Worm (Caenorhabditis elegans): ENCODE results near the gene ctf-4.

Gene ctf-4

DNA sequence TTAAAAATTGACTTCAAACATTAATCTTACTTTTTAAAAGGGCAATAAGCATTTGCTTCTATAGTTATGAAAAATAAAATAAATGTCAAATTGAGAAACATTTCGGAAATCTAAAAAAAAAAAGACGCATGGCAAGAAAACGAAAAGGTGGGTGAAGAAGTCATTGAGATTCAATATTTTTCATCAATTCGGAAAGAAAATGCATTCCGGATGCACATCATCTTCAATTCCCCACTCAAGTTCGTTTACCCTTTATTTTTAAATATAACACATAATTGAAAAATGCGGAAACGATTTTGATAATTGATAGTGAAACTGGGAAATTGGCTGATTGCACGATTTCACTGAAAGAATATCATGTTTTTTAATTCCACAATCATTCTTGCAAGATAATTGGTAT is 37.1 kb upstream of the ctf-4 start, which contains the start of gene F53B7.4:
TSS of gene F53B7.4 (minus strand) at position 101 of the 400 bp plus-strand sequence.
- TF ChIP-seq gei-8 (GFP tag; optimal IDR thresholded peaks at IDR 0.05) = no peak

DNA sequence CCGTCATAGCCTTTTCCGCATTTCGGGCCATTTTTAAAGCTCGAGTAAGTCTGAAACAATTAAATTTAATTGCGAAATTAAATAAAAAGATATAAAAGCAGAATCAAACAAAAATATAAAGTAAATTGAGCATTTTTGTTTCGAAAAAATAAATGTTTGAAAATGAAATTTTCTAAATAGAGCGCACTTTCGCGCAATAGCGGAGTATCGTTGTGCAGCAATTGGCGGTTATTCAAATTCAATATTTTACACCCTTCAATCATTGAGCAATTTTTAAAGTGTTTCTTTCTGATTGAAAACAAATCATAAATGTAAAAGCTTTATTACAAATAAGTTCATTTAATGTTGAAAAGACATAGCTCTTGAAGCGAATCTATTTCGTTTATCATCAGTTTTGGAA is 35.3 kb upstream of the ctf-4 start, which contains the start of gene isy-1:
TSS of gene isy-1 (minus strand) at position 50 of the 400 bp plus-strand sequence.
- TF ChIP-seq rbr-2 (tag; optimal IDR thresholded peaks at IDR 0.05) (peak; percentile 16), ZK546.5 (tag; optimal IDR thresholded peaks at IDR 0.05) (no peak), attf-4 (tag; optimal IDR thresholded peaks at IDR 0.05) (no peak), dpl-1 (GFP tag; optimal IDR thresholded peaks at IDR 0.05) (peak; percentile 94), ces-1 (GFP tag; optimal IDR thresholded peaks at IDR 0.05) (peak; percentile 32), nhr-77 (tag; optimal IDR thresholded peaks at IDR 0.05) (peak; percentile 60), hmg-1.1 (GFP tag; IDR thresholded peaks at IDR 0.05) (0 out of 2 replicates have a peak, but pooled peaks have one; percentile 18), T20F7.1 (GFP tag; optimal IDR thresholded peaks at IDR 0.05) (peak; percentile 96), spr-3 (GFP tag; optimal IDR thresholded peaks at IDR 0.05) (no peak), lin-38 (GFP tag; IDR thresholded peaks at IDR 0.05) (peak; percentile 89), vab-7 (GFP tag; IDR thresholded peaks at IDR 0.05) (no peak), tag-97 (GFP tag; IDR thresholded peaks at IDR 0.05) (no peak), Y48G9A.11 (GFP tag; IDR thresholded peaks at IDR 0.05) (peak; percentile 86), daf-16 (GFP tag; optimal IDR thresholded peaks at IDR 0.05) (no peak), daf-16 (tag; optimal IDR thresholded peaks at IDR 0.05) (peak; percentile 19), daf-8 (GFP tag; IDR thresholded peaks at IDR 0.05) (no peak), hlh-30 (tag; optimal IDR thresholded peaks at IDR 0.05; ENCODE audit: insufficient read depth) (peak; percentile 54), nhr-28 (tag; optimal IDR thresholded peaks at IDR 0.05) (peak; percentile 53), pha-4 (GFP tag; IDR thresholded peaks at IDR 0.05) (no peak), pha-4 (tag; optimal IDR thresholded peaks at IDR 0.05) (peak; percentile 13), lin-15B (tag; optimal IDR thresholded peaks at IDR 0.05) (peak; percentile 34), nhr-10 (tag; optimal IDR thresholded peaks at IDR 0.05) (no peak), mep-1 (tag; optimal IDR thresholded peaks at IDR 0.05) (no peak), spr-1 (tag; optimal IDR thresholded peaks at IDR 0.05) (no peak), nhr-6 (tag; optimal IDR thresholded peaks at IDR 0.05) (peak; percentile 70), lsy-2 (tag; optimal IDR thresholded peaks at IDR 0.05) (peak in 1 of 2 experiments; percentile 86), php-3 (GFP tag; IDR thresholded peaks at IDR 0.05) (no peak)

DNA sequence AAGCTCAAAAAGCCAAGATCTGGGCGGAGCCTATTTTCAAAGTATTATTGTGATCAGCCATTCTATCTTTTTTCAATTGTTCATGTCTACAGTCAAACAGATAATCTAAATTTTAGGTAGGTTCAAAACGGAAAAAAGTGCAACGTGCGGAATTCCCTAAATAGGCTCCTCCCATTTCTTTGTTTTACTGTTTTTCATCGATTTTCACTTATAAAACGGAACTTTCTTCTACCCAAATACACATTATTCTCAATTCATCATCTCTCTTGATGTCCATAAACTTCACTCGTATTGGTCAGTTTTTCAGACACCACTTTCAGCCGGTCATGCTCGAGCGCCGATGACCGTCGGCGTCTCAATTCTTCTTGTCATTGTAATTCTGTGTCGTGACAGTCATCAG is 33.5 kb upstream of the ctf-4 start, which contains the start of gene F53B7.7:
TSS of gene F53B7.7 (plus strand) at position 301 of the 400 bp plus-strand sequence.
- TF ChIP-seq dmd-8 (GFP tag; IDR thresholded peaks at IDR 0.05) (no peak), ceh-62 (tag; optimal IDR thresholded peaks at IDR 0.05) (no peak)

DNA sequence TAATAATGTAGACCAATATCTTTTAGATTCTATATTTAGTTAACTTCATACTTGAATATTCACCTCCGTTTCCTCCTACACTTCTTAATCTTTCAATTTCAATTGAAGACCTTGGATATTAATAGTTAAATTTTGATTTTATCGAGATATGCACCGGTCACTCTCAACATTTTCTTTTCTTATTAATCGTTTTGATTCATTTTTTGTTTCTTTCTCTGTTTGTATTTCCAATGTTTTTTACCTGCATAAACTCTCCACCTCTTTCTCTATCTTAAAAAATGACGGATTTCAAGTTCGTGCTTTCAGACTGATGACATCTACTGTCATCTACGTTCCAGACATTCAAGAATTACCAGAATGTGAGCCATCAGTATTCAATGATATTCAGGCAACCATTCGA is 26.4 kb upstream of the ctf-4 start, which contains the start of gene frpr-9:
TSS of gene frpr-9 (plus strand) at position 301 of the 400 bp plus-strand sequence.
- TF ChIP-seq daf-12 (tag; optimal IDR thresholded peaks at IDR 0.05) = no peak
- TF ChIP-seq pqm-1 (tag; optimal IDR thresholded peaks at IDR 0.05) = no peak

DNA sequence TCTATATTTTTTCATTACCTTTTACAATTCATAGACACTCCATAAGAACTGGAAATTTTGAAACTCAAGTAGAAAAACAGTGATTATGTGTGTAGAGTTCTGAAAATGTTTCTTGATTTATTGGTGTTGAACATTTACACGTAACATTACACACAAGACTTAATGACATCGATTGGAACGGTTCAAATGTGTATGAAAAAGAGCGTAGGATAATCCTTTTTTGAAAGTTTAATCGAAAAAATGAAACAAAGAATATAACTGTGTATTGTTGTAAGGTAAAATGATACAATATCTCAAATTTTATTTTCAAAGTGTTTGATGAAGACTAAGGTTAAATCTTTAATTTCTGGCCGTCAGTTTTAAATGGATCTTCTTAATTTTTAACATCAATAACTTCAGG is 15.8 kb upstream of the ctf-4 start, which contains the start of gene fig-1:
TSS of gene fig-1 (minus strand) at position 101 of the 400 bp plus-strand sequence.
- TF ChIP-seq pha-4 (GFP tag; IDR thresholded peaks at IDR 0.05) (no peak), pha-4 (tag; optimal IDR thresholded peaks at IDR 0.05) (no peak), skn-1 (tag; optimal IDR thresholded peaks at IDR 0.05) (no peak)

DNA sequence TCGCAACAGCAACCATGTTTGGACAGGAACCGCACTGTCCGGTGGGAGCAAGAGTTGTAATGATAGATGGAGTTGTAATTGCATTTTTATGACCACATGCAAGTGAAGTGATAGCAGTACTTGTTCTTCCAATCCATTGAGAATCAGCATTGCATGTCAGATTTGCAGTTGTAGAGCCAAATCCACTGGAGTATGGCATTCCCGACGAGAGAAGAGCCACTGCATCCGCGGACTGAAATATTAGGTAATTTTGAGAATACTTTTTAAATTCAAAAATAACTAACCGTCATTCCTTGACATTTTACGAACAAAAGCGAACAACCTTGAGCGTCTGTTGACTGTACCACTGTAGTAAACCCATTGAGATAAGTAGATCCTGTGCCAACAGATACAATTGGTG is 9.8 kb upstream of the ctf-4 start:
- TF ChIP-seq unc-62 (GFP tag; optimal IDR thresholded peaks at IDR 0.05 in 1 of 2) (peak in 1 of 2 experiments; percentile 91), unc-62 (tag; optimal IDR thresholded peaks at IDR 0.05) (no peak), madf-5 (GFP tag; IDR thresholded peaks at IDR 0.05) (no peak), ZK337.2 (GFP tag; IDR thresholded peaks at IDR 0.05) (no peak), rbr-2 (tag; optimal IDR thresholded peaks at IDR 0.05) (no peak), dmd-6 (GFP tag; IDR thresholded peaks at IDR 0.05) (no peak)

Measured in whole organism, L4 larva.